Worm (Caenorhabditis elegans): ENCODE measurements around the gene far-3.

DNA sequence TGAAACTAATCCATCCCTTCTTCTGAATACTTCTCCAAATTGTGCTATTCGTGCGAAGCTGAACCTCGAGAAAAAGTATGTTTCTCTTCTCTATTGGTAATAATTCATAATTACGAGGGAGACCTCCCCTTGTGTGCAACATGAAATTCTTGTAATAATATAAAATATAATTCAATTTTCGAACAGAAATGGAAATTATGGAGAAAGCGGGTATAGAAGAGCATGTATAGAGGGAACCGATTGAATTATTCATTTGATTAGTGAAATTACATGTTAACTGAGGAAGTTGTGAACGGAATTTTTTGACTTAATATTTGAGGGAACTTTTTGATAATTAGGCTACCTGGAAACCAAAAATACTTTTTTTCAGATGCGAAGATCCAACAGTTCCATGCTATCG lies 31.5 kb upstream of the far-3 start:
- TF ChIP-seq ceh-48 (tag; optimal IDR thresholded peaks at IDR 0.05) (no peak), rnt-1 (tag; optimal IDR thresholded peaks at IDR 0.05) (no peak), F13H6.1 (tag; optimal IDR thresholded peaks at IDR 0.05) (no peak), C08G9.2 (tag; optimal IDR thresholded peaks at IDR 0.05) (no peak), pros-1 (tag; optimal IDR thresholded peaks at IDR 0.05) (no peak), ceh-6 (GFP tag; optimal IDR thresholded peaks at IDR 0.05) (no peak), pha-4 (tag; optimal IDR thresholded peaks at IDR 0.05) (no peak), ama-1 (optimal IDR thresholded peaks at IDR 0.05) (no peak), ceh-19 (GFP tag; optimal IDR thresholded peaks at IDR 0.05) (no peak)
